ENCODE assay signal across 1 fruit fly cellular context in the genomic region with DNA sequence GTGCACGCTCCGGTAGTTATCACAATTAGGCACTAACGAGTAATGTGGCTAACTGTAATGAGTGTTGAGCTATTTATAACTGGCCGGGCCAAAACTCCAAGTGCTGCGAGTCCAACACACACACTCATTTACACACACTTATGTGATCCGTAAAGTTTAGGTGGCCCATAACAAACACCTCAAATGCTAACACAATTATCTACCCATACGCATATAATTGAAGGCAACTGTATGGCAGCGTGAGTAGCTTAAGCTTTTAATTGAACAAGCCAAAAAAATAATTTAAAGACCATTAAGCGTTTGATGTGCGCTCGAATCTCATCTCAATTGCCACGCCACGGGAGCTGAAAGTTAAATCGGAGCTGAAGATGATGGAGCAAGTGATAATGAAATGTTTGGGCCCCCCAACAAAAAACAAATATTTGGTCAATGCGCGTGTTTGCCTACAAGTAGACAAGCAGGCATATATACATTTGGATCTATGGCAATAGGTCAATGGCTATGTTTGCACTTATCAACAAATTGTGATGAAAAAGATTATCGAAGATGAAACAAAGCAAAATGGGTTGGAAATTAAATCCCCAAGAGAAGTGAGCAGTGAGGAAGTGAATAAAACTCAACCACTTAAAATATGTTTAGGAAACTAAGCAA.
TF ChIP-seq lines count a peak whose summit lies in the region.

Gene Cpr65Av (minus strand): TSS at position 51 of the 651 bp plus-strand sequence.

TF ChIP-seq in whole organism, embryonic, 481 proteins besides CTCF, POLR2A, EP300 and RAD21 (continued from another document):
- peak; percentile 22 for TF ChIP-seq oc (tag; optimal IDR thresholded peaks at IDR 0.05; lab: Kevin White, UChicago)
- TF ChIP-seq CG43689 (GFP tag; IDR thresholded peaks at IDR 0.05; lab: Robert Waterston, UW): no peak
- no peak for TF ChIP-seq p53 (GFP tag; optimal IDR thresholded peaks at IDR 0.05; lab: Kevin White, UChicago)
- peak; percentile 48 for TF ChIP-seq Sox102F (GFP tag; optimal IDR thresholded peaks at IDR 0.05; lab: Kevin White, UChicago)
- peak; percentile 28 for TF ChIP-seq CG4707 (GFP tag; optimal IDR thresholded peaks at IDR 0.05; lab: Kevin White, UChicago)
- no peak for TF ChIP-seq Dip2 (GFP tag; IDR thresholded peaks at IDR 0.05; lab: Robert Waterston, UW)
- 0 out of 3 replicates have a peak, but pooled peaks have one; percentile 24 for TF ChIP-seq sr (GFP tag; IDR thresholded peaks at IDR 0.05; lab: Robert Waterston, UW)
- TF ChIP-seq Eip74EF (GFP tag; optimal IDR thresholded peaks at IDR 0.05; lab: Kevin White, UChicago): peak in 1 of 2 experiments; percentile 11
- TF ChIP-seq CG31441 (GFP tag; IDR thresholded peaks at IDR 0.05; lab: Robert Waterston, UW): 0 out of 2 replicates have a peak, but pooled peaks have one; percentile 12
- peak; percentile 17 for TF ChIP-seq CG12071 (GFP tag; optimal IDR thresholded peaks at IDR 0.05; lab: Kevin White, UChicago)
- TF ChIP-seq CG10565 (GFP tag; optimal IDR thresholded peaks at IDR 0.05; lab: Kevin White, UChicago): no peak
- TF ChIP-seq Awh (GFP tag; IDR thresholded peaks at IDR 0.05; lab: Robert Waterston, UW): peak; percentile 55
- TF ChIP-seq CG13424 (tag; optimal IDR thresholded peaks at IDR 0.05; lab: Kevin White, UChicago): peak; percentile 39
- TF ChIP-seq CG8290 (GFP tag; optimal IDR thresholded peaks at IDR 0.05; lab: Kevin White, UChicago): no peak
- TF ChIP-seq CG8290 (tag; optimal IDR thresholded peaks at IDR 0.05; lab: Kevin White, UChicago): peak in 1 of 2 experiments; percentile 40
- no peak for TF ChIP-seq D19B (GFP tag; optimal IDR thresholded peaks at IDR 0.05; lab: Kevin White, UChicago)
- TF ChIP-seq CG30431 (GFP tag; optimal IDR thresholded peaks at IDR 0.05; lab: Kevin White, UChicago): no peak
- TF ChIP-seq CG4854 (GFP tag; optimal IDR thresholded peaks at IDR 0.05; lab: Kevin White, UChicago): no peak
- 0 out of 3 replicates have a peak, but pooled peaks have one; percentile 28 for TF ChIP-seq gce (GFP tag; IDR thresholded peaks at IDR 0.05; lab: Robert Waterston, UW)
- TF ChIP-seq CG15011 (GFP tag; optimal IDR thresholded peaks at IDR 0.05; lab: Kevin White, UChicago): peak; percentile 6
- TF ChIP-seq kah (GFP tag; optimal IDR thresholded peaks at IDR 0.05; lab: Kevin White, UChicago): no peak
- TF ChIP-seq tna (GFP tag; IDR thresholded peaks at IDR 0.05; lab: Robert Waterston, UW; ENCODE audit: partially characterized antibody): no peak
- peak; percentile 23 for TF ChIP-seq CG12219 (GFP tag; optimal IDR thresholded peaks at IDR 0.05; lab: Kevin White, UChicago)
- peak; percentile 52 for TF ChIP-seq Med (GFP tag; lab: Kevin White, UChicago)
- no peak for TF ChIP-seq wdn (GFP tag; IDR thresholded peaks at IDR 0.05; lab: Robert Waterston, UW)
- TF ChIP-seq CG17568 (GFP tag; optimal IDR thresholded peaks at IDR 0.05; lab: Kevin White, UChicago): no peak
- TF ChIP-seq Taf1 (GFP tag; IDR thresholded peaks at IDR 0.05; lab: Robert Waterston, UW): no peak
- peak; percentile 20 for TF ChIP-seq CG1529 (GFP tag; optimal IDR thresholded peaks at IDR 0.05; lab: Kevin White, UChicago)
- TF ChIP-seq wek (GFP tag; optimal IDR thresholded peaks at IDR 0.05; lab: Kevin White, UChicago): peak; percentile 50
- no peak for TF ChIP-seq repo (GFP tag; optimal IDR thresholded peaks at IDR 0.05; lab: Kevin White, UChicago)
- peak; percentile 33; the same call in 1 of the 2 replicates for TF ChIP-seq Nf-YA (GFP tag; IDR thresholded peaks at IDR 0.05; lab: Robert Waterston, UW)
- peak; percentile 7 for TF ChIP-seq CoRest (tag; optimal IDR thresholded peaks at IDR 0.05; lab: Kevin White, UChicago)
- TF ChIP-seq Ets65A (GFP tag; lab: Kevin White, UChicago): no peak
- TF ChIP-seq CrebB (tag; optimal IDR thresholded peaks at IDR 0.05; lab: Kevin White, UChicago): peak; percentile 26
- no peak for TF ChIP-seq Fer2 (tag; optimal IDR thresholded peaks at IDR 0.05; lab: Kevin White, UChicago)
- TF ChIP-seq Hr51 (GFP tag; optimal IDR thresholded peaks at IDR 0.05; lab: Kevin White, UChicago): peak in 1 of 2 experiments; percentile 43
- peak in 1 of 2 experiments; percentile 33 for TF ChIP-seq Hr78 (GFP tag; optimal IDR thresholded peaks at IDR 0.05; lab: Kevin White, UChicago)
- peak; percentile 43 for TF ChIP-seq sqz (GFP tag; optimal IDR thresholded peaks at IDR 0.05; lab: Kevin White, UChicago)
- peak in 1 of 2 experiments; percentile 21 for TF ChIP-seq eve (GFP tag; optimal IDR thresholded peaks at IDR 0.05; lab: Kevin White, UChicago)
- no peak for TF ChIP-seq CG12769 (tag; optimal IDR thresholded peaks at IDR 0.05; lab: Kevin White, UChicago)
- TF ChIP-seq gem (tag; optimal IDR thresholded peaks at IDR 0.05; lab: Kevin White, UChicago): peak; percentile 32
- TF ChIP-seq pita (GFP tag; optimal IDR thresholded peaks at IDR 0.05; lab: Kevin White, UChicago): no peak
- no peak for TF ChIP-seq BEAF-32 (GFP tag; optimal IDR thresholded peaks at IDR 0.05; lab: Kevin White, UChicago)
- TF ChIP-seq Asciz (GFP tag; optimal IDR thresholded peaks at IDR 0.05; lab: Kevin White, UChicago): peak; percentile 33
- TF ChIP-seq PHDP (tag; optimal IDR thresholded peaks at IDR 0.05; lab: Kevin White, UChicago): peak; percentile 54
- TF ChIP-seq CG10979 (tag; optimal IDR thresholded peaks at IDR 0.05; lab: Kevin White, UChicago): no peak
- TF ChIP-seq Dll (GFP tag; IDR thresholded peaks at IDR 0.05; lab: Robert Waterston, UW; ENCODE audit: partially characterized antibody): no peak
- no peak for TF ChIP-seq CG14441 (GFP tag; IDR thresholded peaks at IDR 0.05; lab: Robert Waterston, UW)
- no peak for TF ChIP-seq hkb (optimal IDR thresholded peaks at IDR 0.05; lab: Kevin White, UChicago)
- peak; percentile 28; the same call in 1 of the 2 replicates for TF ChIP-seq hkb (GFP tag; IDR thresholded peaks at IDR 0.05; lab: Robert Waterston, UW)
- TF ChIP-seq CG2678 (tag; optimal IDR thresholded peaks at IDR 0.05; lab: Kevin White, UChicago): peak; percentile 27
- TF ChIP-seq CG18619 (GFP tag; optimal IDR thresholded peaks at IDR 0.05; lab: Kevin White, UChicago): peak; percentile 16
- TF ChIP-seq NFAT (GFP tag; IDR thresholded peaks at IDR 0.05; lab: Robert Waterston, UW): no peak
- no peak for TF ChIP-seq sc (optimal IDR thresholded peaks at IDR 0.05; lab: Kevin White, UChicago)
- TF ChIP-seq sc (GFP tag; optimal IDR thresholded peaks at IDR 0.05; lab: Kevin White, UChicago): no peak
- no peak for TF ChIP-seq Atf-2 (GFP tag; optimal IDR thresholded peaks at IDR 0.05; lab: Kevin White, UChicago)
- TF ChIP-seq dan (GFP tag; IDR thresholded peaks at IDR 0.05; lab: Robert Waterston, UW): no peak
- peak; percentile 38 for TF ChIP-seq Sox100B (GFP tag; optimal IDR thresholded peaks at IDR 0.05; lab: Kevin White, UChicago)
- no peak for TF ChIP-seq CG11093 (GFP tag; IDR thresholded peaks at IDR 0.05; lab: Robert Waterston, UW)
- no peak for TF ChIP-seq zen2 (GFP tag; IDR thresholded peaks at IDR 0.05; lab: Robert Waterston, UW; ENCODE audit: partially characterized antibody)
- TF ChIP-seq CG15269 (tag; optimal IDR thresholded peaks at IDR 0.05; lab: Kevin White, UChicago): peak; percentile 10
- TF ChIP-seq CG3995 (GFP tag; optimal IDR thresholded peaks at IDR 0.05; lab: Kevin White, UChicago): no peak
- peak; percentile 28 for TF ChIP-seq mirr (GFP tag; optimal IDR thresholded peaks at IDR 0.05; lab: Kevin White, UChicago)
- TF ChIP-seq gcm (GFP tag; optimal IDR thresholded peaks at IDR 0.05; lab: Kevin White, UChicago): no peak
- no peak for TF ChIP-seq inv (GFP tag; IDR thresholded peaks at IDR 0.05; lab: Robert Waterston, UW; ENCODE audit: partially characterized antibody)
- TF ChIP-seq fd64A (GFP tag; optimal IDR thresholded peaks at IDR 0.05; lab: Kevin White, UChicago): peak; percentile 16
- no peak for TF ChIP-seq slou (GFP tag; optimal IDR thresholded peaks at IDR 0.05; lab: Kevin White, UChicago)
- peak; percentile 13 for TF ChIP-seq CG17912 (GFP tag; optimal IDR thresholded peaks at IDR 0.05; lab: Kevin White, UChicago)
- peak; percentile 32 for TF ChIP-seq CG1233 (GFP tag; optimal IDR thresholded peaks at IDR 0.05; lab: Kevin White, UChicago)
- TF ChIP-seq CG7372 (GFP tag; IDR thresholded peaks at IDR 0.05; lab: Robert Waterston, UW): no peak
- TF ChIP-seq CG7357 (GFP tag; IDR thresholded peaks at IDR 0.05; lab: Robert Waterston, UW): no peak
- no peak for TF ChIP-seq CG10267 (tag; optimal IDR thresholded peaks at IDR 0.05; lab: Kevin White, UChicago)
- TF ChIP-seq zf30C (GFP tag; optimal IDR thresholded peaks at IDR 0.05; lab: Kevin White, UChicago): no peak
- peak; percentile 17; the same call in 1 of the 3 replicates for TF ChIP-seq otp (GFP tag; IDR thresholded peaks at IDR 0.05; lab: Robert Waterston, UW)
- peak; percentile 25 for TF ChIP-seq Fer1 (GFP tag; optimal IDR thresholded peaks at IDR 0.05; lab: Kevin White, UChicago)
- no peak for TF ChIP-seq zen (tag; optimal IDR thresholded peaks at IDR 0.05; lab: Kevin White, UChicago)
- no peak for TF ChIP-seq slp2 (GFP tag; optimal IDR thresholded peaks at IDR 0.05; lab: Kevin White, UChicago)
- TF ChIP-seq tap (tag; optimal IDR thresholded peaks at IDR 0.05; lab: Kevin White, UChicago): peak; percentile 42
- peak; percentile 15 for TF ChIP-seq sd (tag; optimal IDR thresholded peaks at IDR 0.05; lab: Kevin White, UChicago)
- TF ChIP-seq CG18599 (GFP tag; optimal IDR thresholded peaks at IDR 0.05; lab: Kevin White, UChicago): peak; percentile 2
- peak; percentile 24 for TF ChIP-seq unpg (GFP tag; optimal IDR thresholded peaks at IDR 0.05; lab: Kevin White, UChicago)
- no peak for TF ChIP-seq ssp (GFP tag; IDR thresholded peaks at IDR 0.05; lab: Robert Waterston, UW)
- TF ChIP-seq CG14050 (GFP tag; IDR thresholded peaks at IDR 0.05; lab: Robert Waterston, UW): peak; percentile 29; the same call in 1 of the 3 replicates
- TF ChIP-seq jumu (GFP tag; optimal IDR thresholded peaks at IDR 0.05; lab: Kevin White, UChicago): no peak
- peak; percentile 62 for TF ChIP-seq ATbp (GFP tag; optimal IDR thresholded peaks at IDR 0.05; lab: Kevin White, UChicago)
- no peak for TF ChIP-seq CG6791 (GFP tag; IDR thresholded peaks at IDR 0.05; lab: Robert Waterston, UW; ENCODE audit: partially characterized antibody)
- TF ChIP-seq ac (GFP tag; optimal IDR thresholded peaks at IDR 0.05; lab: Kevin White, UChicago): no peak
- peak; percentile 83 for TF ChIP-seq sens (GFP tag; lab: Kevin White, UChicago)
- TF ChIP-seq Atf3 (GFP tag; optimal IDR thresholded peaks at IDR 0.05; lab: Kevin White, UChicago): peak; percentile 6
- TF ChIP-seq dmrt99B (tag; optimal IDR thresholded peaks at IDR 0.05; lab: Kevin White, UChicago): peak; percentile 59
- TF ChIP-seq CG11504 (tag; optimal IDR thresholded peaks at IDR 0.05; lab: Kevin White, UChicago): peak; percentile 12
